Worm (Caenorhabditis elegans) whole organism, L1 larva: ENCODE results near the gene ung-1.
A peak's percentile ranks its signal among the peaks of the same experiment; 100 is the strongest.

ENCODE experiments used
- C04F5.9 ChIP-seq: sonication (generic microtip); optimal IDR thresholded peaks from 2 replicates; lab custom pipeline; 2016; ENCODE audit warnings: missing genetic modification characterization, missing compliant biosample characterization
- C16A3.4 ChIP-seq: fragments of 150-350 bp; optimal IDR thresholded peaks from 2 replicates; lab custom pipeline; 2014; ENCODE audit warnings: missing biosample characterization, missing genetic modification characterization
- aha-1 ChIP-seq: fragments of 150-350 bp; optimal IDR thresholded peaks from 2 replicates; lab custom pipeline; 2014; ENCODE audit warnings: missing biosample characterization, missing genetic modification characterization
- alr-1 ChIP-seq: fragments of 200-800 bp; sonication (Bioruptor generic); optimal IDR thresholded peaks from 2 replicates; lab custom pipeline; 2018; ENCODE audit warnings: borderline replicate concordance, mild to moderate bottlenecking, missing genetic modification characterization, missing compliant biosample characterization
- aly-2 ChIP-seq: fragments of 150-350 bp; optimal IDR thresholded peaks from 2 replicates; lab custom pipeline; 2014; ENCODE audit warnings: missing biosample characterization, missing genetic modification characterization
- blmp-1 ChIP-seq: fragments of 150-350 bp; optimal IDR thresholded peaks from 2 replicates; lab custom pipeline; 2014; ENCODE audit warnings: missing biosample characterization, missing genetic modification characterization
- ceh-90 ChIP-seq: sonication (generic microtip); optimal IDR thresholded peaks from 2 replicates; lab custom pipeline; 2016; ENCODE audit warnings: missing genetic modification characterization, missing compliant biosample characterization
- dpl-1 ChIP-seq, 3 experiments: fragments of 150-350 bp in 2 of 3; sonication (generic microtip) in 1 of 3; optimal IDR thresholded peaks; 2 replicates each; lab custom pipeline; 2014 to 2017; ENCODE audit warnings: missing biosample characterization in 3 of 3, missing genetic modification characterization in 3 of 3, missing genetic modification reagents in 3 of 3
- egl-13 ChIP-seq: sonication (generic microtip); optimal IDR thresholded peaks from 2 replicates; lab custom pipeline; 2016; ENCODE audit warnings: missing genotype, missing genetic modification reagents, missing genetic modification characterization, missing compliant biosample characterization
- egl-27 ChIP-seq, 2 experiments: fragments of 150-350 bp in 1 of 2; sonication (generic microtip); optimal IDR thresholded peaks; 3 replicates each; lab custom pipeline; 2017 to 2018; ENCODE audit warnings: missing biosample characterization in 2 of 2, missing genetic modification characterization in 2 of 2, missing genetic modification reagents in 2 of 2
- elt-3 ChIP-seq, 6 experiments: fragments of 150-350 bp in 1 of 6; sonication (generic microtip); optimal IDR thresholded peaks; 2 replicates each; lab custom pipeline; 2017 to 2018; ENCODE audit warnings: missing biosample characterization in 6 of 6, missing genetic modification characterization in 6 of 6, inconsistent platforms in 1 of 6
- fkh-4 ChIP-seq: sonication (generic microtip); optimal IDR thresholded peaks from 2 replicates; lab custom pipeline; 2016; ENCODE audit warnings: missing compliant biosample characterization, missing genetic modification characterization, borderline replicate concordance
- fkh-8 ChIP-seq: sonication (generic microtip); optimal IDR thresholded peaks from 2 replicates; lab custom pipeline; 2016; ENCODE audit warnings: mild to moderate bottlenecking, missing genetic modification characterization, missing compliant biosample characterization
- grh-1 ChIP-seq: fragments of 200-800 bp; sonication (Bioruptor generic); IDR thresholded peaks from 2 replicates; pipeline ENCODE4 v1.3.6; 2022; ENCODE audit warnings: missing genetic modification reagents, missing genetic modification characterization, missing compliant biosample characterization
- hpl-2 ChIP-seq: fragments of 150-350 bp; optimal IDR thresholded peaks from 2 replicates; lab custom pipeline; 2014; ENCODE audit warnings: missing biosample characterization, missing genetic modification reagents, missing genetic modification characterization
- isw-1 ChIP-seq: fragments of 200-800 bp; sonication (Bioruptor generic); IDR thresholded peaks from 2 replicates; pipeline ENCODE4 v1.3.6; 2022; ENCODE audit warnings: missing genetic modification characterization, missing compliant biosample characterization
- jun-1 ChIP-seq: fragments of 150-350 bp; optimal IDR thresholded peaks from 2 replicates; lab custom pipeline; 2014; ENCODE audit warnings: missing biosample characterization, missing genetic modification reagents, missing genetic modification characterization
- lin-14 ChIP-seq: fragments of 200-800 bp; sonication (Bioruptor generic); optimal IDR thresholded peaks from 2 replicates; lab custom pipeline; 2018; ENCODE audit warnings: mild to moderate bottlenecking, missing genetic modification characterization, moderate library complexity, missing compliant biosample characterization
- lin-15B ChIP-seq: fragments of 150-350 bp; sonication (generic microtip); optimal IDR thresholded peaks from 3 replicates; lab custom pipeline; 2014; ENCODE audit warnings: missing biosample characterization, missing genetic modification characterization
- lin-35 ChIP-seq, 2 experiments: fragments of 150-350 bp; optimal IDR thresholded peaks; 2 replicates each; lab custom pipeline; 2014; ENCODE audit warnings: missing biosample characterization in 2 of 2, missing genetic modification characterization in 2 of 2, missing genetic modification reagents in 2 of 2
- lin-39 ChIP-seq: fragments of 150-350 bp; optimal IDR thresholded peaks from 2 replicates; lab custom pipeline; 2014; ENCODE audit warnings: missing biosample characterization, missing genetic modification reagents, missing genetic modification characterization
- lsy-2 ChIP-seq, 2 experiments: fragments of 150-350 bp; optimal IDR thresholded peaks; 2 replicates each; lab custom pipeline; 2014; ENCODE audit warnings: missing biosample characterization in 2 of 2, missing genetic modification characterization in 2 of 2
- mdl-1 ChIP-seq, 2 experiments: fragments of 150-350 bp; optimal IDR thresholded peaks; 2 replicates each; lab custom pipeline; 2014 to 2017; ENCODE audit warnings: missing biosample characterization in 2 of 2, missing genetic modification characterization in 2 of 2, inconsistent platforms in 1 of 2
- mef-2 ChIP-seq: fragments of 150-350 bp; optimal IDR thresholded peaks from 2 replicates; lab custom pipeline; 2014; ENCODE audit warnings: missing biosample characterization, missing genetic modification characterization
- nhr-11 ChIP-seq: fragments of 150-350 bp; optimal IDR thresholded peaks from 2 replicates; lab custom pipeline; 2014; ENCODE audit warnings: missing biosample characterization, missing genetic modification characterization
- nhr-12 ChIP-seq: sonication (generic microtip); optimal IDR thresholded peaks from 2 replicates; lab custom pipeline; 2017; ENCODE audit warnings: missing biosample characterization, missing genetic modification characterization
- nhr-20 ChIP-seq: sonication (generic microtip); optimal IDR thresholded peaks from 2 replicates; lab custom pipeline; 2016; ENCODE audit warnings: mild to moderate bottlenecking, missing genetic modification characterization, missing compliant biosample characterization
- nhr-28 ChIP-seq: fragments of 150-350 bp; optimal IDR thresholded peaks from 2 replicates; lab custom pipeline; 2014; ENCODE audit warnings: missing biosample characterization, missing genetic modification characterization
- nhr-47 ChIP-seq: sonication (generic microtip); optimal IDR thresholded peaks from 2 replicates; lab custom pipeline; 2016; ENCODE audit warnings: mild to moderate bottlenecking, missing genetic modification characterization, moderate library complexity, missing compliant biosample characterization
- nhr-71 ChIP-seq: sonication (generic microtip); optimal IDR thresholded peaks from 2 replicates; lab custom pipeline; 2016; ENCODE audit warnings: mild to moderate bottlenecking, missing genetic modification characterization, moderate library complexity, missing compliant biosample characterization
- nhr-84 ChIP-seq: sonication (generic microtip); optimal IDR thresholded peaks from 2 replicates; lab custom pipeline; 2017; ENCODE audit warnings: missing biosample characterization, missing genetic modification characterization
- nhr-85 ChIP-seq: sonication (generic microtip); peaks from one replicate; lab custom pipeline; 2016; ENCODE audit warnings: missing genetic modification characterization, inconsistent platforms, missing compliant biosample characterization
- nhr-90 ChIP-seq: sonication (generic microtip); optimal IDR thresholded peaks from 2 replicates; lab custom pipeline; 2016; ENCODE audit warnings: mild to moderate bottlenecking, missing genetic modification characterization, missing compliant biosample characterization; ENCODE audit not compliant: poor library complexity
- pag-3 ChIP-seq: sonication (generic microtip); optimal IDR thresholded peaks from 2 replicates; lab custom pipeline; 2017; ENCODE audit warnings: missing genetic modification characterization, mild to moderate bottlenecking, missing compliant biosample characterization, antibody characterized with exemption, borderline replicate concordance; ENCODE audit not compliant: insufficient read depth
- pax-3 ChIP-seq: fragments of 200-800 bp; sonication (Bioruptor generic); optimal IDR thresholded peaks from 2 replicates; lab custom pipeline; 2018; ENCODE audit warnings: mild to moderate bottlenecking, missing genetic modification characterization, moderate library complexity, missing compliant biosample characterization
- skn-1 ChIP-seq: fragments of 150-350 bp; optimal IDR thresholded peaks from 2 replicates; lab custom pipeline; 2014; ENCODE audit warnings: missing biosample characterization, missing genetic modification characterization
- snu-23 ChIP-seq: sonication (generic microtip); optimal IDR thresholded peaks from 2 replicates; lab custom pipeline; 2016; ENCODE audit warnings: missing genetic modification characterization, missing compliant biosample characterization
- sox-4 ChIP-seq: sonication (generic microtip); optimal IDR thresholded peaks from 2 replicates; lab custom pipeline; 2016; ENCODE audit warnings: missing genetic modification characterization, missing compliant biosample characterization
- sptf-1 ChIP-seq: fragments of 150-350 bp; optimal IDR thresholded peaks from 2 replicates; lab custom pipeline; 2014; ENCODE audit warnings: missing biosample characterization, missing genetic modification characterization
- swsn-7 ChIP-seq: sonication (generic microtip); optimal IDR thresholded peaks from 2 replicates; lab custom pipeline; 2016; ENCODE audit warnings: missing genetic modification characterization, missing compliant biosample characterization
- tbx-2 ChIP-seq: sonication (generic microtip); optimal IDR thresholded peaks from 2 replicates; lab custom pipeline; 2016; ENCODE audit warnings: missing genetic modification characterization, missing compliant biosample characterization
- unc-30 ChIP-seq: sonication (generic microtip); optimal IDR thresholded peaks from 2 replicates; lab custom pipeline; 2017; ENCODE audit warnings: missing biosample characterization, missing genetic modification characterization
- unc-62 ChIP-seq: fragments of 150-350 bp; optimal IDR thresholded peaks from 2 replicates; lab custom pipeline; 2014; ENCODE audit warnings: missing biosample characterization, missing genetic modification reagents, missing genetic modification characterization
- vab-15 ChIP-seq: sonication (generic microtip); optimal IDR thresholded peaks from 2 replicates; lab custom pipeline; 2017; ENCODE audit warnings: missing genotype, mild to moderate bottlenecking, missing genetic modification characterization, missing compliant biosample characterization
- xbp-1 ChIP-seq: sonication (generic microtip); optimal IDR thresholded peaks from 2 replicates; lab custom pipeline; 2016; ENCODE audit warnings: missing genetic modification characterization, missing compliant biosample characterization
- ztf-4 ChIP-seq: fragments of 150-350 bp; optimal IDR thresholded peaks from 2 replicates; lab custom pipeline; 2014; ENCODE audit warnings: missing biosample characterization, missing genetic modification characterization

The ung-1 gene

ce11 chrIII:11973996-11974395 lies at the start of gene ung-1:
Gene ung-1 (minus strand): TSS chrIII:11974096.
- TF ChIP-seq nhr-28 (tag; lab: Kevin White, UChicago) (no peak), nhr-11 (tag; lab: Kevin White, UChicago) (no peak), nhr-84 (tag; lab: Kevin White, UChicago) (no peak), egl-27 (tag; optimal IDR thresholded peaks at IDR 0.05; lab: Kevin White, UChicago) (no peak), grh-1 (GFP tag; lab: Robert Waterston, UW) (no peak), isw-1 (GFP tag; lab: Robert Waterston, UW) (no peak), mef-2 (tag; lab: Kevin White, UChicago) (no peak), C04F5.9 (tag; lab: Kevin White, UChicago) (no peak), lin-15B (tag; lab: Kevin White, UChicago) (no peak), lin-39 (tag; lab: Kevin White, UChicago) (no peak), blmp-1 (tag; lab: Kevin White, UChicago) (no peak), egl-13 (tag; lab: Kevin White, UChicago) (no peak), alr-1 (tag; lab: Kevin White, UChicago) (no peak)

DNA sequence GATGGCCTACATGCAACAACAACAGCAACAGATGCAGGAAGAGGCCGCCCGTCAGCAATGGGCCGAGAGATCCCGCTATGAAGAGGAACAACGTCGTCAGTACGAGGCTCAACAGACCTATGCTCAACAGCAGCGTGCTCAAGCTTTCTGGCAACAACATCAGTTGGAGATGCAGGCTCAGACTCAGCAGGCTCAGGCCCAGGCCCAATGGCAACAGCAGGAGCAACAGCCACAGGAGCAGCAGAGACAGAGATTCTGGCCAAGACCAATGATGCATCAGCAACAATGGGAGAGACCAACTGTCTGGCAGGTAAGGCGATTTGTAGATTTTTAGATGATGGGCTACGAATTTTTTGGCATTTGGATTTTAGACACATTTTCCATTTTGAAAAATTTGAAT lies 48.4 kb upstream of the ung-1 start:
- TF ChIP-seq nhr-12 (tag; lab: Kevin White, UChicago) = no peak
- peak; percentile 5 for TF ChIP-seq nhr-85
- no peak for TF ChIP-seq swsn-7
- TF ChIP-seq sox-4 (tag; lab: Kevin White, UChicago) = no peak
- TF ChIP-seq nhr-84 (tag; lab: Kevin White, UChicago) = no peak
- TF ChIP-seq lin-39 (tag; lab: Kevin White, UChicago) = no peak
- peak; percentile 1 for TF ChIP-seq nhr-47 (tag; lab: Kevin White, UChicago)
- no peak for TF ChIP-seq sptf-1 (tag; lab: Kevin White, UChicago)
- no peak for TF ChIP-seq skn-1 (tag; lab: Kevin White, UChicago)
- TF ChIP-seq egl-27 (tag; optimal IDR thresholded peaks at IDR 0.05; lab: Kevin White, UChicago) = no peak
- TF ChIP-seq ceh-90 (tag; lab: Kevin White, UChicago) = no peak
- TF ChIP-seq pag-3 (tag; lab: Kevin White, UChicago) = no peak

ce11 chrIII:12020074-12020602 lies 46.2 kb upstream of the ung-1 start, which contains the start of gene brp-1:
Gene brp-1 (plus strand): TSS chrIII:12020552.
- TF ChIP-seq egl-13 (tag; lab: Kevin White, UChicago) (no peak), snu-23 (GFP tag; lab: Kevin White, UChicago) (peak; percentile 42), tbx-2 (tag; lab: Kevin White, UChicago) (no peak), lin-35 (GFP tag; optimal IDR thresholded peaks at IDR 0.05; lab: Kevin White, UChicago) (peak in 1 of 2 experiments; percentile 58), xbp-1 (tag; lab: Kevin White, UChicago) (peak; percentile 9), nhr-84 (tag; lab: Kevin White, UChicago) (no peak), pax-3 (no peak), vab-15 (tag; lab: Kevin White, UChicago) (no peak), lin-14 (GFP tag; lab: Kevin White, UChicago) (peak; percentile 2), grh-1 (GFP tag; lab: Robert Waterston, UW) (peak; percentile 58), hpl-2 (GFP tag; lab: Kevin White, UChicago) (no peak), elt-3 (tag; optimal IDR thresholded peaks at IDR 0.05; lab: Kevin White, UChicago) (peak in 2 of 6 experiments; percentile 57 to 89), aly-2 (no peak), sptf-1 (tag; lab: Kevin White, UChicago) (no peak), C04F5.9 (tag; lab: Kevin White, UChicago) (no peak), blmp-1 (tag; lab: Kevin White, UChicago) (peak; percentile 69), aha-1 (tag; lab: Kevin White, UChicago) (no peak), nhr-85 (peak; percentile 91), lsy-2 (tag; optimal IDR thresholded peaks at IDR 0.05; lab: Kevin White, UChicago) (peak in 1 of 2 experiments; percentile 80), unc-30 (tag; lab: Kevin White, UChicago) (no peak), ztf-4 (tag; lab: Kevin White, UChicago) (no peak), dpl-1 (GFP tag; optimal IDR thresholded peaks at IDR 0.05; lab: Kevin White, UChicago) (peak in 1 of 3 experiments; percentile 14), nhr-20 (peak; percentile 57), fkh-4 (tag; lab: Kevin White, UChicago) (no peak), nhr-71 (tag; lab: Kevin White, UChicago) (peak; percentile 20), jun-1 (tag; lab: Kevin White, UChicago) (no peak), C16A3.4 (tag; lab: Kevin White, UChicago) (no peak), mdl-1 (tag; optimal IDR thresholded peaks at IDR 0.05; lab: Kevin White, UChicago) (peak in 1 of 2 experiments; percentile 27), nhr-90 (tag; lab: Kevin White, UChicago) (peak; percentile 20), skn-1 (tag; lab: Kevin White, UChicago) (peak; percentile 28), fkh-8 (no peak), unc-62 (no peak)
